Fruit fly (Drosophila melanogaster): ENCODE measurements around the gene CG16989.

DNA sequence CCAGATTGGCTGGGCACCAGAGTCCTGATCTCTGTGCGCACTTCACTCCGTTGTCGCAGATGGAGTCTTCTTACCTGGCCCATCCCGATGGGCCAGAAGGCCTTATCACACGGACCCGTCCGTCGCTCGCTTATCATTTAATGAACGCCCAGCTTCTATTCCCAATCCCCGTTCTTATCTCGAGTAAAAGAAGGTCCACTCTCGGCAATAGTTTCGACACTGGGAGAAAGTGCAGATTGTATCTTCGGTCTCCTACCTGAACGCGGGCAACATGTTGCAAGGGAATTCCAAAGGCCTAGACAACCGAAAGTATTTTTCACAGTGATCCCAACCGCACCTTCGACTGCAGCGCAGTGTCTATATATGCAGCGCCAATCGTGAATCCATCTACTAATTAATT, 26.9 kb upstream of the CG16989 start:
- no peak for TF ChIP-seq OdsH (GFP tag; optimal IDR thresholded peaks at IDR 0.05)
- no peak for TF ChIP-seq CG9705 (GFP tag; optimal IDR thresholded peaks at IDR 0.05)
- TF ChIP-seq Abd-B (GFP tag; optimal IDR thresholded peaks at IDR 0.05) = no peak
- TF ChIP-seq Hnf4 (GFP tag; optimal IDR thresholded peaks at IDR 0.05) = no peak

Measured in whole organism, wandering third instar larva.